Fruit fly (Drosophila melanogaster) whole organism, prepupa: ENCODE measurements around the gene tral.

Source experiments
- CG11762 ChIP-seq: fragments of 200-800 bp; sonication (Bioruptor generic); optimal IDR thresholded peaks from 3 replicates; lab custom pipeline; 2016; ENCODE audit warnings: missing biosample characterization, missing genetic modification characterization; ENCODE audit not compliant: insufficient read depth
- CG8119 ChIP-seq: fragments of 200-800 bp; sonication (Bioruptor generic); IDR thresholded peaks from 3 replicates; pipeline ENCODE4 v1.3.6; 2022; ENCODE audit warnings: missing biosample characterization, missing genetic modification characterization
- CG8319 ChIP-seq: fragments of 200-800 bp; sonication (Bioruptor generic); optimal IDR thresholded peaks from 3 replicates; lab custom pipeline; 2016; ENCODE audit warnings: missing biosample characterization, missing genetic modification characterization
- CG8632 ChIP-seq: fragments of 200-800 bp; sonication (Bioruptor generic); optimal IDR thresholded peaks from 3 replicates; lab custom pipeline; 2016; ENCODE audit warnings: missing biosample characterization, missing genetic modification characterization
- Smox ChIP-seq: fragments of 200-800 bp; sonication (Bioruptor generic); optimal IDR thresholded peaks from 3 replicates; lab custom pipeline; 2016; ENCODE audit warnings: missing biosample characterization, missing genetic modification characterization
- eg ChIP-seq: fragments of 200-800 bp; sonication (Bioruptor generic); IDR thresholded peaks from 3 replicates; pipeline ENCODE4 v1.3.6; 2022; ENCODE audit warnings: missing biosample characterization, missing genetic modification characterization
- vri ChIP-seq: fragments of 200-800 bp; sonication (Bioruptor generic); optimal IDR thresholded peaks from 3 replicates; lab custom pipeline; 2016; ENCODE audit warnings: missing biosample characterization, mild to moderate bottlenecking, missing genetic modification characterization

DNA sequence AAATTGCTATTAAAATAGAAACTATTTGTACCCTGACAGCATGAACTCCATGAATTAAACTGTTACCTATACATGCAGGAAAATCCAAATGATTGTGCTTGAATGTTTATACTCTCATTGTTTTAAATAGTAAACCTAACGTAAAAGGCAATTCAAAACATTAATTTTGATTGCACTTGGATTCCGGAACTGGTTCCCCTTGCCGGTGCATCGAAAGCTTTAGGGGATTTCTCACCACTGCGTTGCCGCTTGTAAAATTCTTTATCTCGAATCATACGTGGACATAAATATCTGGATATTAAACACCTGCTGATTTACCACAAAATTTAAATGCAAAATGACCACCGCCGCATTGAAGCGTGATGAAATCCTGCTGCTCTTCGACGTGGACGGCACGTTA, 19.5 kb downstream of the tral start, which contains the start of gene Pmm2:
- no peak for TF ChIP-seq eg (GFP tag; lab: Robert Waterston, UW)
- no peak for TF ChIP-seq CG8632 (GFP tag; lab: Kevin White, UChicago)
- no peak for TF ChIP-seq Smox (GFP tag; lab: Kevin White, UChicago)
- TF ChIP-seq CG8319 (GFP tag; lab: Kevin White, UChicago) = no peak
- no peak for TF ChIP-seq CG8119 (GFP tag; lab: Robert Waterston, UW)
- TF ChIP-seq CG11762 = no peak
- no peak for TF ChIP-seq vri (GFP tag; lab: Kevin White, UChicago)
